Fruit fly (Drosophila melanogaster): Measurements from ENCODE around the gene scat.

DNA sequence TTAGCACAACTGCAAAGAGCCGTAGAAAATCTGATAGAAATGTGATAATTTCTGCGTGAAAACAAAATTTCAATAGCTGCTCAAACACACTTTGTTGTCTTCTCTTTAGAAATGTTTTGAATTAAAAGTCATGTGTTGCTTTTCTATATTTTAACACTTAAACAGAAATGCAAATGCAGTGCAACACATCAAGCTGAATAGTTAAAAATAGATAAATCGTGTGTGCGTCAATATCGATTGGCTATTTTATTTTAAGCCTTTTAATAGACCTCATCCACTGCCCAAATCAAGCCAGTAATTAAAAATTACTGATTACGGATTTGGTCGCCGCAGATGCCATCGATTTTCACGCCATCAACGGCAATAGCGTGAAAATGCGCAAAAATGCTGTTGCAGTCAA lies 33.3 kb upstream of the scat start, which contains the start of gene CG4438:
- TF ChIP-seq h (optimal IDR thresholded peaks at IDR 0.05): no peak
- TF ChIP-seq psq (optimal IDR thresholded peaks at IDR 0.05): no peak
- TF ChIP-seq insv (optimal IDR thresholded peaks at IDR 0.05): no peak
- no peak for TF ChIP-seq Sin3A (optimal IDR thresholded peaks at IDR 0.05)

Data from Kc167 (cell line).